Worm (Caenorhabditis elegans): Measurements from ENCODE around the gene mrck-1.
A peak's percentile ranks its signal among the peaks of the same experiment; 100 is the strongest.

mrck-1 gene

DNA sequence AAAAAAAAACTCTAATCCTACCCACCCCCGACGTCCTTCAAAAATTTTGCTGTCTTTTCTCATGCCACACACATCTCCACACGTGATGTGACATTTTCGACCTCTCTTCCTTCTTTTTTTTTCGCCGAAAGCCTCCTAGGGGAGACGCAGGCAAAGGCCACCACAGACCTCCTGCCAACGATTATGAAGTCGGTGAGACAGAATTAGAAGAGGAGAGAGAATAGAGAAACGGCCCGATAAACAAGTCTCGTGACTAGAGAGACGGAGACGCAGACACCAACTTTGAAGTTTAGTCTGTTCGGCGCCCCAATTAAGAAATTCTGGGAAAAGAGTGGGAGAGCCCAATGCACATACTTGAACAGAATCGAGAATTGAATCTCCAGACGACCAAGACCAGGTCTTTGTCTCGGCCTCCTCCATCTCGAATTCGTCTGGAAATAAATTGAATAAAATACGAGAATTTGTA is 42.6 kb downstream of the mrck-1 start (continued):
- TF ChIP-seq rpc-1 (optimal IDR thresholded peaks at IDR 0.05) = no peak
- no peak for TF ChIP-seq rpc-1 (tag; optimal IDR thresholded peaks at IDR 0.05)
- TF ChIP-seq B0261.1 (tag; optimal IDR thresholded peaks at IDR 0.05) = peak; percentile 3
- peak; percentile 83 for TF ChIP-seq nhr-90 (tag; optimal IDR thresholded peaks at IDR 0.05)
- peak; percentile 79 for TF ChIP-seq cebp-1 (GFP tag; IDR thresholded peaks at IDR 0.05)
- peak; percentile 94 for TF ChIP-seq cebp-1 (tag; optimal IDR thresholded peaks at IDR 0.05)
- TF ChIP-seq repo-1 (tag; optimal IDR thresholded peaks at IDR 0.05) = peak; percentile 77
- no peak for TF ChIP-seq ceh-91 (GFP tag; IDR thresholded peaks at IDR 0.05)
- TF ChIP-seq Y56A3A.18 (GFP tag; IDR thresholded peaks at IDR 0.05) = peak; percentile 57
- TF ChIP-seq unc-130 (GFP tag; optimal IDR thresholded peaks at IDR 0.05) = no peak
- TF ChIP-seq egrh-3 (GFP tag; IDR thresholded peaks at IDR 0.05) = peak; percentile 45; the same call in 1 of the 2 replicates
- TF ChIP-seq ztf-22 (GFP tag; optimal IDR thresholded peaks at IDR 0.05) = peak; percentile 57
- no peak for TF ChIP-seq Y53F4B.3 (GFP tag; IDR thresholded peaks at IDR 0.05)
- TF ChIP-seq ceh-79 (tag; optimal IDR thresholded peaks at IDR 0.05) = no peak
- peak; percentile 88; the same call in 1 of the 2 replicates for TF ChIP-seq cebp-2 (GFP tag; IDR thresholded peaks at IDR 0.05)
- no peak for TF ChIP-seq ceh-58 (GFP tag; IDR thresholded peaks at IDR 0.05)
- TF ChIP-seq Y95B8A.8 (GFP tag; IDR thresholded peaks at IDR 0.05) = peak; percentile 83; the same call in 1 of the 2 replicates
- TF ChIP-seq pbrm-1 (GFP tag; IDR thresholded peaks at IDR 0.05) = peak; percentile 75
- no peak for TF ChIP-seq hlh-12 (tag; optimal IDR thresholded peaks at IDR 0.05)
- peak; percentile 93 for TF ChIP-seq somi-1 (GFP tag; optimal IDR thresholded peaks at IDR 0.05)
- TF ChIP-seq ZK185.1 (tag; optimal IDR thresholded peaks at IDR 0.05; ENCODE audit: poor library complexity, severe bottlenecking) = peak; percentile 80
- no peak for TF ChIP-seq snpc-1.3 (tag; optimal IDR thresholded peaks at IDR 0.05; ENCODE audit: insufficient read depth)
- TF ChIP-seq T07F8.4 (tag; optimal IDR thresholded peaks at IDR 0.05) = peak; percentile 17
- no peak for TF ChIP-seq akir-1 (GFP tag; optimal IDR thresholded peaks at IDR 0.05)
- TF ChIP-seq lin-40 (tag; optimal IDR thresholded peaks at IDR 0.05) = peak; percentile 92
- no peak for TF ChIP-seq lsl-1 (GFP tag; optimal IDR thresholded peaks at IDR 0.05)
- TF ChIP-seq lin-26 (GFP tag; IDR thresholded peaks at IDR 0.05) = peak; percentile 70
- no peak for TF ChIP-seq dpl-1 (GFP tag; optimal IDR thresholded peaks at IDR 0.05)
- peak; percentile 60 for TF ChIP-seq B0035.1 (tag; optimal IDR thresholded peaks at IDR 0.05)
- TF ChIP-seq tbp1 (GFP tag; optimal IDR thresholded peaks at IDR 0.05) = peak; percentile 61
- TF ChIP-seq F23B12.7 (tag; optimal IDR thresholded peaks at IDR 0.05; ENCODE audit: insufficient read depth) = peak; percentile 31
- TF ChIP-seq nfyb-1 (GFP tag; IDR thresholded peaks at IDR 0.05) = peak; percentile 93
- TF ChIP-seq mxl-1 (tag; optimal IDR thresholded peaks at IDR 0.05) = no peak
- TF ChIP-seq lin-35 (GFP tag; optimal IDR thresholded peaks at IDR 0.05) = peak in 1 of 3 experiments; percentile 88
- peak; percentile 93 for TF ChIP-seq nhr-80 (tag; optimal IDR thresholded peaks at IDR 0.05)
- peak; percentile 93 for TF ChIP-seq zfh-2 (GFP tag; conservative IDR thresholded peaks at IDR 0.05)
- TF ChIP-seq mcd-1 (GFP tag; IDR thresholded peaks at IDR 0.05) = peak; percentile 77
- TF ChIP-seq unc-62 (GFP tag; optimal IDR thresholded peaks at IDR 0.05) = peak; percentile 89
- no peak for TF ChIP-seq mes-4 (tag; optimal IDR thresholded peaks at IDR 0.05)
- peak; percentile 86; the same call in 1 of the 2 replicates for TF ChIP-seq let-526 (GFP tag; IDR thresholded peaks at IDR 0.05)
- no peak for TF ChIP-seq hrde-1 (tag; optimal IDR thresholded peaks at IDR 0.05; ENCODE audit: borderline replicate concordance)
- TF ChIP-seq aptf-3 (GFP tag; IDR thresholded peaks at IDR 0.05) = no peak
- no peak for TF ChIP-seq tbx-9 (tag; optimal IDR thresholded peaks at IDR 0.05; ENCODE audit: borderline replicate concordance)
- TF ChIP-seq let-607 (tag; optimal IDR thresholded peaks at IDR 0.05) = peak; percentile 68 to 80
- peak; percentile 52 for TF ChIP-seq ceh-100 (GFP tag; IDR thresholded peaks at IDR 0.05)
- TF ChIP-seq him-1 (tag; optimal IDR thresholded peaks at IDR 0.05) = no peak
- peak; percentile 96 for TF ChIP-seq K12H6.12 (tag; optimal IDR thresholded peaks at IDR 0.05)
- 0 out of 2 replicates have a peak, but pooled peaks have one; percentile 11 for TF ChIP-seq madf-3 (GFP tag; IDR thresholded peaks at IDR 0.05)
